Worm (Caenorhabditis elegans): ENCODE measurements around the gene Y13C8A.1.
"Not testable (repeated sequence)": the region's sequence is repeated elsewhere in the genome, so short reads cannot be mapped to it uniquely, and the experiment has no call there.

DNA sequence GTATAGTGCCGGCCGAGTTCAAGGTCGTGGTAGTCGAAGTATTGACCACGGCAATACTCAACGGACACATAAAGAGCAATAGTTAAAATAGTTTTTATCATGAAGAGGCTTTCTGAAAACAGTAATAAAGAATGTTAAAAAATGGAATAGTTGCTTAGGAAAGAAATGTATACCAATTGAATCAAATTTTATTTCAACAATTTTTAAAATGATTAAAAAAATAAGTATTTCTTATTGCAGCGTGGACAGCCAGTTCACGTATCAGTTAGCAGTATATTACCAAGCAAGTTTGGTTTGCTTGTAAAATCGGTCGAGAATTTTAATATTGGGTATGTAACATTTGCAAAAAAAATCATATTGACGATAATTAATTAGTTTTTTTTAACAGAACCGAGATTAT is 30.1 kb downstream of the Y13C8A.1 start, which contains the start of gene F39F10.5:
- not testable (repeated sequence) for TF ChIP-seq ZK337.2 (GFP tag; IDR thresholded peaks at IDR 0.05); daf-16 (GFP tag; optimal IDR thresholded peaks at IDR 0.05); daf-16 (tag; optimal IDR thresholded peaks at IDR 0.05); ceh-62 (tag; optimal IDR thresholded peaks at IDR 0.05); lin-29 (GFP tag; IDR thresholded peaks at IDR 0.05); nhr-102 (tag; optimal IDR thresholded peaks at IDR 0.05); mdl-1 (tag; optimal IDR thresholded peaks at IDR 0.05); zip-11 (GFP tag; IDR thresholded peaks at IDR 0.05); lsy-2 (tag; optimal IDR thresholded peaks at IDR 0.05); hlh-11 (tag; optimal IDR thresholded peaks at IDR 0.05); daf-8 (GFP tag; IDR thresholded peaks at IDR 0.05); nhr-76 (tag; optimal IDR thresholded peaks at IDR 0.05); saeg-2 (GFP tag; IDR thresholded peaks at IDR 0.05)
